Fruit fly (Drosophila melanogaster) whole organism, embryonic: ENCODE results near the gene Mst57Da.

ENCODE experiments used
- Abd-B ChIP-seq: fragments of 200-800 bp; sonication (Bioruptor generic); optimal IDR thresholded peaks from 2 replicates; lab custom pipeline; 2018; ENCODE audit warnings: missing biosample characterization, mild to moderate bottlenecking, missing genetic modification characterization, moderate library complexity
- B-H2 ChIP-seq: fragments of 200-800 bp; sonication (Bioruptor generic); optimal IDR thresholded peaks from 2 replicates; lab custom pipeline; 2018; ENCODE audit warnings: missing biosample characterization, mild to moderate bottlenecking, missing genetic modification characterization
- CG10267 ChIP-seq: fragments of 200-800 bp; sonication (Bioruptor generic); optimal IDR thresholded peaks from 2 replicates; lab custom pipeline; 2018; ENCODE audit warnings: missing biosample characterization, mild to moderate bottlenecking, missing genetic modification characterization, moderate library complexity
- CG11696 ChIP-seq: fragments of 200-800 bp; sonication (Bioruptor generic); IDR thresholded peaks from 2 replicates; pipeline ENCODE4 v1.3.6; 2022; ENCODE audit warnings: missing biosample characterization, missing genetic modification characterization
- CG12659 ChIP-seq: fragments of 200-800 bp; sonication (Bioruptor generic); optimal IDR thresholded peaks from 3 replicates; lab custom pipeline; 2017; ENCODE audit warnings: mild to moderate bottlenecking, missing biosample characterization, missing genetic modification reagents, missing genetic modification characterization
- CG13287 ChIP-seq: fragments of 200-800 bp; sonication (Bioruptor generic); IDR thresholded peaks from 2 replicates; pipeline ENCODE4 v1.3.6; 2022; ENCODE audit warnings: missing biosample characterization, missing genetic modification characterization; ENCODE audit not compliant: partially characterized antibody
- CG16779 ChIP-seq: fragments of 200-800 bp; sonication (Bioruptor generic); IDR thresholded peaks from 2 replicates; pipeline ENCODE4 v1.3.6; 2022; ENCODE audit warnings: missing biosample characterization, missing genetic modification characterization
- CG17612 ChIP-seq: fragments of 200-800 bp; sonication (Bioruptor generic); IDR thresholded peaks from 2 replicates; pipeline ENCODE4 v1.3.6; 2022; ENCODE audit warnings: missing biosample characterization, missing genetic modification characterization
- CG2202 ChIP-seq: fragments of 200-800 bp; sonication (Bioruptor generic); optimal IDR thresholded peaks from 2 replicates; lab custom pipeline; 2018; ENCODE audit warnings: missing biosample characterization, mild to moderate bottlenecking, missing genetic modification characterization
- CG30020 ChIP-seq: fragments of 200-800 bp; optimal IDR thresholded peaks from 2 replicates; lab custom pipeline; 2019; ENCODE audit warnings: missing biosample characterization, mild to moderate bottlenecking, missing genetic modification characterization, moderate library complexity
- CG34376 ChIP-seq: fragments of 200-800 bp; sonication (Bioruptor generic); optimal IDR thresholded peaks from 2 replicates; lab custom pipeline; 2018; ENCODE audit warnings: missing biosample characterization, mild to moderate bottlenecking, missing genetic modification characterization
- CG3847 ChIP-seq: fragments of 200-800 bp; sonication (Bioruptor generic); IDR thresholded peaks from 2 replicates; pipeline ENCODE4 v1.3.6; 2022; ENCODE audit warnings: missing biosample characterization, missing genetic modification characterization
- CG3995 ChIP-seq: fragments of 200-800 bp; sonication (Bioruptor generic); optimal IDR thresholded peaks from 3 replicates; lab custom pipeline; 2016; ENCODE audit warnings: missing biosample characterization, missing genetic modification characterization
- CG4617 ChIP-seq: fragments of 200-800 bp; sonication (Bioruptor generic); optimal IDR thresholded peaks from 3 replicates; lab custom pipeline; 2016; ENCODE audit warnings: missing biosample characterization, missing genetic modification characterization, borderline replicate concordance
- CG4707 ChIP-seq: fragments of 200-800 bp; sonication (Bioruptor generic); optimal IDR thresholded peaks from 2 replicates; lab custom pipeline; 2018; ENCODE audit warnings: missing biosample characterization, mild to moderate bottlenecking, missing genetic modification characterization, moderate library complexity
- CG6175 ChIP-seq: fragments of 200-800 bp; sonication (Bioruptor generic); IDR thresholded peaks from 3 replicates; pipeline ENCODE4 v1.3.6; 2022; ENCODE audit warnings: missing biosample characterization, missing genetic modification characterization
- CG6683 ChIP-seq: fragments of 200-800 bp; sonication (Bioruptor generic); optimal IDR thresholded peaks from 2 replicates; lab custom pipeline; 2017; ENCODE audit warnings: missing biosample characterization, mild to moderate bottlenecking, missing genetic modification characterization, missing genetic modification reagents
- CG6765 ChIP-seq: fragments of 200-800 bp; sonication (Bioruptor generic); optimal IDR thresholded peaks from 3 replicates; lab custom pipeline; 2017; ENCODE audit warnings: missing biosample characterization, mild to moderate bottlenecking, missing genetic modification characterization
- CG8290 ChIP-seq, 3 experiments: fragments of 200-800 bp; sonication (Bioruptor generic); optimal IDR thresholded peaks; 2 replicates each; lab custom pipeline; 2016 to 2019; ENCODE audit warnings: missing biosample characterization in 3 of 3, missing genetic modification characterization in 3 of 3, mild to moderate bottlenecking in 2 of 3, moderate library complexity in 1 of 3
- Dll ChIP-seq: fragments of 200-800 bp; sonication (Bioruptor generic); IDR thresholded peaks from 4 replicates; pipeline ENCODE4 v1.3.6; 2022; ENCODE audit warnings: missing biosample characterization, missing genetic modification characterization; ENCODE audit not compliant: partially characterized antibody
- E2f2 ChIP-seq: fragments of 200-800 bp; sonication (Bioruptor generic); IDR thresholded peaks from 2 replicates; pipeline ENCODE4 v1.3.6; 2022; ENCODE audit warnings: missing biosample characterization, missing genetic modification characterization
- HLH4C ChIP-seq: fragments of 200-800 bp; sonication (Bioruptor generic); IDR thresholded peaks from 3 replicates; pipeline ENCODE4 v1.3.6; 2022; ENCODE audit warnings: missing biosample characterization, missing genetic modification characterization; ENCODE audit not compliant: partially characterized antibody
- HmgD ChIP-seq: fragments of 200-800 bp; sonication (Bioruptor generic); optimal IDR thresholded peaks from 3 replicates; lab custom pipeline; 2016; ENCODE audit warnings: missing biosample characterization, missing genetic modification characterization
- HmgZ ChIP-seq: fragments of 200-800 bp; sonication (Bioruptor generic); optimal IDR thresholded peaks from 2 replicates; lab custom pipeline; 2018; ENCODE audit warnings: missing biosample characterization, mild to moderate bottlenecking, missing genetic modification characterization
- MBD-R2 ChIP-seq: fragments of 200-800 bp; sonication (Bioruptor generic); IDR thresholded peaks from 2 replicates; pipeline ENCODE4 v1.3.6; 2022; ENCODE audit warnings: missing biosample characterization, missing genetic modification characterization
- Med ChIP-seq: fragments of 200-800 bp; sonication (Bioruptor generic); peaks from one replicate; lab custom pipeline; 2016; ENCODE audit warnings: missing biosample characterization, missing genetic modification characterization, mild to moderate bottlenecking, inconsistent platforms, moderate library complexity
- Pdp1 ChIP-seq, 2 experiments: fragments of 200-800 bp; sonication (Bioruptor generic); optimal IDR thresholded peaks; 3 replicates each; lab custom pipeline; 2016; ENCODE audit warnings: missing biosample characterization in 2 of 2, missing genetic modification characterization in 2 of 2, mild to moderate bottlenecking in 1 of 2, moderate library complexity in 1 of 2
- Sry-δ ChIP-seq: fragments of 200-800 bp; sonication (Bioruptor generic); optimal IDR thresholded peaks from 2 replicates; lab custom pipeline; 2016; ENCODE audit warnings: missing biosample characterization, missing genetic modification characterization
- Xrp1 ChIP-seq: fragments of 200-800 bp; sonication (Bioruptor generic); IDR thresholded peaks from 2 replicates; pipeline ENCODE4 v1.3.6; 2022; ENCODE audit warnings: missing biosample characterization, missing genetic modification characterization
- dan ChIP-seq: fragments of 200-800 bp; sonication (Bioruptor generic); IDR thresholded peaks from 2 replicates; pipeline ENCODE4 v1.3.6; 2022; ENCODE audit warnings: missing biosample characterization, missing genetic modification characterization
- dysf ChIP-seq: fragments of 200-800 bp; sonication (Bioruptor generic); IDR thresholded peaks from 3 replicates; pipeline ENCODE4 v1.3.6; 2022; ENCODE audit warnings: missing biosample characterization, missing genetic modification characterization
- ftz-f1 ChIP-seq: fragments of 200-800 bp; sonication (Bioruptor generic); optimal IDR thresholded peaks from 2 replicates; lab custom pipeline; 2016; ENCODE audit warnings: missing biosample characterization, missing genetic modification characterization
- hbn ChIP-seq: fragments of 200-800 bp; sonication (Bioruptor generic); IDR thresholded peaks from 2 replicates; pipeline ENCODE4 v1.3.6; 2022; ENCODE audit warnings: missing biosample characterization, missing genetic modification characterization; ENCODE audit not compliant: partially characterized antibody
- ken ChIP-seq: fragments of 200-800 bp; sonication (Bioruptor generic); IDR thresholded peaks from 3 replicates; pipeline ENCODE4 v1.3.6; 2022; ENCODE audit warnings: missing biosample characterization, missing genetic modification characterization
- lab ChIP-seq: fragments of 200-800 bp; sonication (Bioruptor generic); optimal IDR thresholded peaks from 3 replicates; lab custom pipeline; 2017; ENCODE audit warnings: missing biosample characterization, missing genetic modification characterization, mild to moderate bottlenecking, moderate library complexity, missing genetic modification reagents
- pfk ChIP-seq: fragments of 200-800 bp; sonication (Bioruptor generic); optimal IDR thresholded peaks from 2 replicates; lab custom pipeline; 2018; ENCODE audit warnings: missing biosample characterization, mild to moderate bottlenecking, missing genetic modification characterization, moderate library complexity
- pita ChIP-seq: fragments of 200-800 bp; sonication (Bioruptor generic); optimal IDR thresholded peaks from 2 replicates; lab custom pipeline; 2017; ENCODE audit warnings: missing biosample characterization, mild to moderate bottlenecking, missing genetic modification characterization
- row ChIP-seq: fragments of 200-800 bp; sonication (Bioruptor generic); IDR thresholded peaks from 3 replicates; pipeline ENCODE4 v1.3.6; 2022; ENCODE audit warnings: missing biosample characterization, missing genetic modification characterization
- sd ChIP-seq: fragments of 200-800 bp; sonication (Bioruptor generic); optimal IDR thresholded peaks from 3 replicates; lab custom pipeline; 2018; ENCODE audit warnings: missing biosample characterization, mild to moderate bottlenecking, missing genetic modification characterization, moderate library complexity
- sens ChIP-seq: fragments of 200-800 bp; sonication (Bioruptor generic); peaks from one replicate; lab custom pipeline; 2016; ENCODE audit warnings: missing biosample characterization, missing genetic modification characterization
- so ChIP-seq: fragments of 200-800 bp; sonication (Bioruptor generic); IDR thresholded peaks from 3 replicates; pipeline ENCODE4 v1.3.6; 2022; ENCODE audit warnings: missing biosample characterization, missing genetic modification characterization
- ssp ChIP-seq: fragments of 200-800 bp; sonication (Bioruptor generic); IDR thresholded peaks from 2 replicates; pipeline ENCODE4 v1.3.6; 2022; ENCODE audit warnings: missing biosample characterization, missing genetic modification characterization
- stwl ChIP-seq: fragments of 200-800 bp; sonication (Bioruptor generic); optimal IDR thresholded peaks from 3 replicates; lab custom pipeline; 2018; ENCODE audit warnings: missing biosample characterization, mild to moderate bottlenecking, missing genetic modification characterization, moderate library complexity
- vvl ChIP-seq: fragments of 200-800 bp; sonication (Bioruptor generic); IDR thresholded peaks from 2 replicates; pipeline ENCODE4 v1.3.6; 2022; ENCODE audit warnings: missing biosample characterization, missing genetic modification characterization
- zen ChIP-seq: fragments of 200-800 bp; sonication (Bioruptor generic); optimal IDR thresholded peaks from 3 replicates; lab custom pipeline; 2018; ENCODE audit warnings: missing biosample characterization, mild to moderate bottlenecking, missing genetic modification characterization, moderate library complexity

Gene Mst57Da

dm6 chr3R:25831799-25832280 is at the start of gene Mst57Da, which contains the start of gene alpha4GT2:
Gene Mst57Da (minus strand): TSS chr3R:25831899.
Gene alpha4GT2 (plus strand): TSS chr3R:25832230.
- TF ChIP-seq B-H2 (GFP tag; lab: Kevin White, UChicago) (no peak), CG6683 (GFP tag; lab: Kevin White, UChicago) (no peak), CG11696 (GFP tag; lab: Robert Waterston, UW) (no peak), CG6175 (GFP tag; lab: Robert Waterston, UW) (no peak), CG17612 (no peak), CG6765 (GFP tag; lab: Kevin White, UChicago) (no peak), dan (GFP tag; lab: Robert Waterston, UW) (no peak), CG30020 (tag; lab: Kevin White, UChicago) (no peak)

- TF ChIP-seq stwl (tag; lab: Kevin White, UChicago) (no peak), hbn (peak; percentile 30; the same call in 1 of the 2 replicates), pfk (GFP tag; lab: Kevin White, UChicago) (peak; percentile 10), HLH4C (no peak; the same call in none of the 3 replicates), Med (GFP tag; lab: Kevin White, UChicago) (peak; percentile 83), E2f2 (GFP tag; lab: Robert Waterston, UW) (peak; percentile 41), sd (tag; lab: Kevin White, UChicago) (peak; percentile 45), CG3847 (GFP tag; lab: Robert Waterston, UW) (peak; percentile 38; the same call in 1 of the 2 replicates), so (GFP tag; lab: Robert Waterston, UW) (peak; percentile 20; the same call in 1 of the 3 replicates), ftz-f1 (GFP tag; lab: Kevin White, UChicago) (no peak), sens (peak; percentile 51), CG12659 (GFP tag; lab: Kevin White, UChicago) (peak; percentile 52), Abd-B (GFP tag; lab: Kevin White, UChicago) (peak; percentile 32), Sry-δ (GFP tag; lab: Kevin White, UChicago) (peak; percentile 76), pita (GFP tag; lab: Kevin White, UChicago) (peak; percentile 89), vvl (GFP tag; lab: Robert Waterston, UW) (peak; percentile 30; the same call in 1 of the 2 replicates), CG16779 (GFP tag; lab: Robert Waterston, UW) (no peak), CG4617 (GFP tag; lab: Kevin White, UChicago) (peak; percentile 6), HmgZ (peak; percentile 14), Xrp1 (GFP tag; lab: Robert Waterston, UW) (peak; percentile 8; the same call in 1 of the 2 replicates), MBD-R2 (peak; percentile 54), Pdp1 (GFP tag; optimal IDR thresholded peaks at IDR 0.05; lab: Kevin White, UChicago) (peak in 1 of 2 experiments; percentile 97), row (GFP tag; lab: Robert Waterston, UW) (peak; percentile 43; the same call in 2 of the 3 replicates), ken (0 out of 3 replicates have a peak, but pooled peaks have one; percentile 9), CG34376 (peak; percentile 36), CG13287 (GFP tag; lab: Robert Waterston, UW) (peak; percentile 67), CG10267 (tag; lab: Kevin White, UChicago) (peak; percentile 32), ssp (GFP tag; lab: Robert Waterston, UW) (peak; percentile 41), CG4707 (GFP tag; lab: Kevin White, UChicago) (peak; percentile 33), lab (GFP tag; lab: Kevin White, UChicago) (peak; percentile 4), dysf (no peak), CG8290 (GFP tag; optimal IDR thresholded peaks at IDR 0.05; lab: Kevin White, UChicago) (no peak), CG8290 (tag; optimal IDR thresholded peaks at IDR 0.05; lab: Kevin White, UChicago) (peak in 1 of 2 experiments; percentile 81), zen (tag; lab: Kevin White, UChicago) (peak; percentile 8), HmgD (GFP tag; lab: Kevin White, UChicago) (peak; percentile 53), Dll (GFP tag; lab: Robert Waterston, UW) (peak; percentile 68; the same call in 3 of the 4 replicates), CG2202 (tag; lab: Kevin White, UChicago) (peak; percentile 21), CG3995 (GFP tag; lab: Kevin White, UChicago) (peak; percentile 39)
These were observed 49.5 kb upstream of the Mst57Da start, which contains the start of gene Tsp96F for dm6 chr3R:25880971-25881809. Gene Tsp96F (minus strand): TSS chr3R:25881427.
